Worm (Caenorhabditis elegans) whole organism, young adult: Measurements from ENCODE around the gene C42D8.1.

Experiments used
- Y79H2A.3 ChIP-seq: fragments of 200-800 bp; sonication (Bioruptor generic); conservative IDR thresholded peaks from 2 replicates; pipeline ENCODE4 v1.3.6; 2022; ENCODE audit warnings: missing genetic modification reagents, missing genetic modification characterization, missing compliant biosample characterization
- ama-1 ChIP-seq, 3 experiments: fragments of 150-350 bp in 1 of 3; sonication (generic microtip) in 2 of 3; optimal IDR thresholded peaks; 2 replicates each; lab custom pipeline; 2014 to 2018; ENCODE audit warnings: missing biosample characterization in 2 of 3, missing genetic modification characterization in 2 of 3, missing genetic modification reagents in 2 of 3
- ceh-79 ChIP-seq: sonication (generic microtip); optimal IDR thresholded peaks from 2 replicates; lab custom pipeline; 2017; ENCODE audit warnings: mild to moderate bottlenecking, missing genetic modification characterization, missing compliant biosample characterization
- dpl-1 ChIP-seq: fragments of 150-350 bp; optimal IDR thresholded peaks from 2 replicates; lab custom pipeline; 2014; ENCODE audit warnings: missing biosample characterization, missing genetic modification reagents, missing genetic modification characterization
- egrh-3 ChIP-seq: fragments of 200-800 bp; sonication (Bioruptor generic); IDR thresholded peaks from 2 replicates; pipeline ENCODE4 v1.3.6; 2022; ENCODE audit warnings: missing genetic modification reagents, missing genetic modification characterization, missing compliant biosample characterization
- lin-26 ChIP-seq: fragments of 200-800 bp; sonication (Bioruptor generic); IDR thresholded peaks from 2 replicates; pipeline ENCODE4 v1.3.6; 2022; ENCODE audit warnings: missing genetic modification reagents, missing genetic modification characterization, missing compliant biosample characterization
- lin-35 ChIP-seq, 3 experiments: fragments of 150-350 bp in 2 of 3; sonication (generic microtip) in 1 of 3; optimal IDR thresholded peaks; 2 replicates each; lab custom pipeline; 2014 to 2018; ENCODE audit warnings: missing biosample characterization in 3 of 3, missing genetic modification characterization in 3 of 3, missing genetic modification reagents in 3 of 3
- lir-1 ChIP-seq: fragments of 200-800 bp; sonication (Bioruptor generic); conservative IDR thresholded peaks from 2 replicates; pipeline ENCODE4 v1.3.6; 2022; ENCODE audit warnings: missing genetic modification reagents, missing genetic modification characterization, missing compliant biosample characterization
- snpc-4 ChIP-seq, 5 experiments: fragments of 150-350 bp in 1 of 5; sonication (generic microtip) in 4 of 5; optimal IDR thresholded peaks; 2 replicates each; lab custom pipeline; 2014 to 2018; ENCODE audit warnings: missing genetic modification characterization in 5 of 5, missing biosample characterization in 3 of 5, antibody characterized with exemption in 2 of 5, mild to moderate bottlenecking in 2 of 5, missing compliant biosample characterization in 2 of 5, missing genotype in 2 of 5, moderate library complexity in 2 of 5, missing genetic modification reagents in 1 of 5
- somi-1 ChIP-seq: fragments of 200-800 bp; sonication (Bioruptor generic); optimal IDR thresholded peaks from 2 replicates; lab custom pipeline; 2018; ENCODE audit warnings: mild to moderate bottlenecking, missing genetic modification characterization, missing compliant biosample characterization
- zfh-2 ChIP-seq: fragments of 200-800 bp; sonication (Bioruptor generic); conservative IDR thresholded peaks from 2 replicates; pipeline ENCODE4 v1.3.6; 2022; ENCODE audit warnings: missing genetic modification reagents, missing genetic modification characterization, missing compliant biosample characterization
- ztf-18 ChIP-seq: sonication (generic microtip); optimal IDR thresholded peaks from 2 replicates; lab custom pipeline; 2016; ENCODE audit warnings: missing genotype, mild to moderate bottlenecking, missing genetic modification characterization, missing compliant biosample characterization

DNA sequence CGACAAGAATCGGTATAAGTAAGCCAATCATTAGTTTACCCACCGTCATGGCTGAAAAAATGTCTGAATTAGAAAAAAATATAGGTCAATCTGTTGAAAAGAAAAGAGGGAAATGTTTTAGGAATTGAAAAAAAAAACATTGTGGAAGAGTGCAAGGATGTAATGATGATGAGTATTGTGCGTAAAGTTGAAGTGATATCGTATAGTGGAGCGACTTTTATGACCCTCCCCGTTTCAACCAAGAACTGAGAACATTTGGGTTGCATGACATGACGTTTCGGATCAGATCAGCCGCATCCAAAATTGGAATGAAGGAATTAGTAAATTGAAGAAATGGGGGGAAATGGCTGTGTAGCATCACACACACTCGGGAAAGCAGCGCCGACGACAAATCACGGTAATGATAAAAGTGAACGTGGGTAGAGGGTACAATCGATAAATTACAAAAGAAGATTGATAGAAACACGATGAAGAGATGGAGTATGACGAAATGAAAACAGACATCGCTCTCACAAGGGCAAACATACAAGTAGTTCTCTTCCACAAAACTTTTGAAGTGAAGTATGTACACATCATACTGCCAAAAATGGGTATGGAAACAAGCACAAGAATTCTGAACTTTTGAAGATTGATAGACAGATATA, 7.6 kb downstream of the C42D8.1 start, which contains the start of gene apl-1:
- TF ChIP-seq zfh-2 (GFP tag; lab: Robert Waterston, UW) = no peak
- TF ChIP-seq somi-1 (GFP tag; lab: Kevin White, UChicago) = no peak
- no peak for TF ChIP-seq snpc-4 (GFP tag; optimal IDR thresholded peaks at IDR 0.05; lab: Kevin White, UChicago)
- no peak for TF ChIP-seq snpc-4 (tag; optimal IDR thresholded peaks at IDR 0.05; lab: Kevin White, UChicago)
- TF ChIP-seq ceh-79 (tag; lab: Kevin White, UChicago) = no peak
- TF ChIP-seq ztf-18 = no peak
- no peak for TF ChIP-seq Y79H2A.3 (GFP tag; lab: Robert Waterston, UW)
- TF ChIP-seq lin-26 (GFP tag; lab: Robert Waterston, UW) = no peak
- TF ChIP-seq ama-1 (optimal IDR thresholded peaks at IDR 0.05; lab: Kevin White, UChicago) = no peak
- TF ChIP-seq ama-1 (GFP tag; optimal IDR thresholded peaks at IDR 0.05; lab: Kevin White, UChicago) = no peak
- no peak for TF ChIP-seq dpl-1 (GFP tag; lab: Kevin White, UChicago)
- no peak for TF ChIP-seq lin-35 (GFP tag; optimal IDR thresholded peaks at IDR 0.05; lab: Kevin White, UChicago)
- TF ChIP-seq egrh-3 (GFP tag; lab: Robert Waterston, UW) = no peak
- TF ChIP-seq lir-1 = no peak
